Worm (Caenorhabditis elegans): Measurements from ENCODE around the gene nlp-45.

DNA sequence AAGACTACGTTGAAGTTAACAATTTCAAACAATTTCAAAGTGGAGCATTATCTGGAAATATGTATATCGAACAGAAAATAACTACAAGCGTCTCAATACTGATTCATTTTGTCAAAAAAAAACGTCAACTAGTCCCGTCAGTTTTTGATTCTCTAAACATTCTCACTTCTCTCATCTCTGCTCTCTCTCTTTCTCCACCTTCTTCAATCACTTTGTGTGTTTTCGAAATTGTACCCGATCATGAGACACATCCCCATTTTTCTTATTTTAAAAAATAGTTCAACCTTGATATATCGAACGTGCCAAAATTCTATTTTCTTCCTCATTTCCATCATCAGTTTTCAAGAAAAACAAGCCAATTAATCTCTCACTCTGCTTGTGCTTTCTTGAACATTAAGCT lies 42.7 kb upstream of the nlp-45 start:
- no peak for TF ChIP-seq F13C5.2 (tag; optimal IDR thresholded peaks at IDR 0.05)
- TF ChIP-seq ama-1 (optimal IDR thresholded peaks at IDR 0.05), result no peak
- TF ChIP-seq pes-1 (GFP tag; IDR thresholded peaks at IDR 0.05), result no peak
- no peak for TF ChIP-seq tbx-11 (GFP tag; IDR thresholded peaks at IDR 0.05)
- no peak for TF ChIP-seq ets-7 (tag; optimal IDR thresholded peaks at IDR 0.05)
- no peak for TF ChIP-seq tbx-37 (GFP tag; conservative IDR thresholded peaks at IDR 0.05)
- TF ChIP-seq sea-1 (GFP tag; conservative IDR thresholded peaks at IDR 0.05), result no peak
- TF ChIP-seq hnd-1 (tag; optimal IDR thresholded peaks at IDR 0.05), result no peak
- no peak for TF ChIP-seq hmbx-1 (tag; optimal IDR thresholded peaks at IDR 0.05)
- no peak for TF ChIP-seq scrt-1 (GFP tag; IDR thresholded peaks at IDR 0.05)
- TF ChIP-seq flt-1 (GFP tag; IDR thresholded peaks at IDR 0.05), result no peak

Data from whole organism, early embryonic.